Fruit fly (Drosophila melanogaster) whole organism, embryonic: ENCODE measurements around the gene CG32040.

Source experiments
- ATbp ChIP-seq: fragments of 200-800 bp; sonication (Bioruptor generic); optimal IDR thresholded peaks from 2 replicates; lab custom pipeline; 2017; ENCODE audit warnings: missing biosample characterization, mild to moderate bottlenecking, missing genetic modification characterization, missing genetic modification reagents
- Ada2b ChIP-seq: fragments of 200-800 bp; sonication (Bioruptor generic); IDR thresholded peaks from 2 replicates; pipeline ENCODE4 v1.3.6; 2022; ENCODE audit warnings: missing biosample characterization, missing genetic modification characterization
- Atf6 ChIP-seq: fragments of 200-800 bp; sonication (Bioruptor generic); IDR thresholded peaks from 2 replicates; pipeline ENCODE4 v1.3.6; 2022; ENCODE audit warnings: missing biosample characterization, missing genetic modification characterization
- Awh ChIP-seq: fragments of 200-800 bp; sonication (Bioruptor generic); IDR thresholded peaks from 2 replicates; pipeline ENCODE4, ENCODE4 v1.3.6; 2022; ENCODE audit warnings: missing biosample characterization, missing genetic modification characterization
- Bdp1 ChIP-seq: fragments of 200-800 bp; sonication (Bioruptor generic); optimal IDR thresholded peaks from 3 replicates; lab custom pipeline; 2016; ENCODE audit warnings: missing biosample characterization, missing genetic modification characterization
- CG1024 ChIP-seq: fragments of 200-800 bp; sonication (Bioruptor generic); IDR thresholded peaks from 2 replicates; pipeline ENCODE4 v1.3.6; 2022; ENCODE audit warnings: missing biosample characterization, missing genetic modification characterization
- CG11085 ChIP-seq: fragments of 200-800 bp; sonication (Bioruptor generic); IDR thresholded peaks from 2 replicates; pipeline ENCODE4 v1.3.6; 2022; ENCODE audit warnings: missing biosample characterization, missing genetic modification characterization
- CG12299 ChIP-seq: fragments of 200-800 bp; sonication (Bioruptor generic); optimal IDR thresholded peaks from 2 replicates; lab custom pipeline; 2018; ENCODE audit warnings: missing biosample characterization, mild to moderate bottlenecking, missing genetic modification characterization
- CG12659 ChIP-seq: fragments of 200-800 bp; sonication (Bioruptor generic); optimal IDR thresholded peaks from 3 replicates; lab custom pipeline; 2017; ENCODE audit warnings: mild to moderate bottlenecking, missing biosample characterization, missing genetic modification reagents, missing genetic modification characterization
- CG17829 ChIP-seq: fragments of 200-800 bp; optimal IDR thresholded peaks from 2 replicates; lab custom pipeline; 2019; ENCODE audit warnings: missing biosample characterization, mild to moderate bottlenecking, missing genetic modification characterization, moderate library complexity
- CG2202 ChIP-seq: fragments of 200-800 bp; sonication (Bioruptor generic); optimal IDR thresholded peaks from 2 replicates; lab custom pipeline; 2018; ENCODE audit warnings: missing biosample characterization, mild to moderate bottlenecking, missing genetic modification characterization
- CG2889 ChIP-seq: fragments of 200-800 bp; sonication (Bioruptor generic); IDR thresholded peaks from 3 replicates; pipeline ENCODE4 v1.3.6; 2022; ENCODE audit warnings: missing biosample characterization, missing genetic modification characterization
- CG31441 ChIP-seq: fragments of 200-800 bp; sonication (Bioruptor generic); IDR thresholded peaks from 2 replicates; pipeline ENCODE4 v1.3.6; 2022; ENCODE audit warnings: missing biosample characterization, missing genetic modification characterization
- CG3281 ChIP-seq: fragments of 200-800 bp; sonication (Bioruptor generic); optimal IDR thresholded peaks from 3 replicates; lab custom pipeline; 2017; ENCODE audit warnings: missing biosample characterization, mild to moderate bottlenecking, missing genetic modification characterization
- CG4328 ChIP-seq: fragments of 200-800 bp; sonication (Bioruptor generic); optimal IDR thresholded peaks from 3 replicates; lab custom pipeline; 2017; ENCODE audit warnings: missing biosample characterization, missing genetic modification reagents, missing genetic modification characterization
- CG5180 ChIP-seq: fragments of 200-800 bp; sonication (Bioruptor generic); optimal IDR thresholded peaks from 3 replicates; lab custom pipeline; 2017; ENCODE audit warnings: missing biosample characterization, missing genetic modification characterization, mild to moderate bottlenecking, moderate library complexity, missing genetic modification reagents
- CG6654 ChIP-seq: fragments of 200-800 bp; sonication (Bioruptor generic); optimal IDR thresholded peaks from 2 replicates; lab custom pipeline; 2017; ENCODE audit warnings: missing biosample characterization, mild to moderate bottlenecking, missing genetic modification characterization
- CG7271 ChIP-seq: fragments of 200-800 bp; sonication (Bioruptor generic); optimal IDR thresholded peaks from 2 replicates; lab custom pipeline; 2018; ENCODE audit warnings: missing biosample characterization, mild to moderate bottlenecking, missing genetic modification characterization, moderate library complexity
- CG8944 ChIP-seq: fragments of 200-800 bp; sonication (Bioruptor generic); optimal IDR thresholded peaks from 3 replicates; lab custom pipeline; 2016; ENCODE audit warnings: missing biosample characterization, missing genetic modification characterization
- CG9876 ChIP-seq: fragments of 200-800 bp; sonication (Bioruptor generic); optimal IDR thresholded peaks from 2 replicates; lab custom pipeline; 2016; ENCODE audit warnings: missing biosample characterization, missing genetic modification characterization
- Dll ChIP-seq: fragments of 200-800 bp; sonication (Bioruptor generic); IDR thresholded peaks from 4 replicates; pipeline ENCODE4 v1.3.6; 2022; ENCODE audit warnings: missing biosample characterization, missing genetic modification characterization; ENCODE audit not compliant: partially characterized antibody
- Dref ChIP-seq: fragments of 200-800 bp; sonication (Bioruptor generic); IDR thresholded peaks from 2 replicates; pipeline ENCODE4 v1.3.6; 2022; ENCODE audit warnings: missing biosample characterization, missing genetic modification characterization
- Elba2 ChIP-seq: fragments of 200-800 bp; sonication (Bioruptor generic); optimal IDR thresholded peaks from 3 replicates; lab custom pipeline; 2016; ENCODE audit warnings: missing biosample characterization, missing genetic modification characterization
- Ets97D ChIP-seq: fragments of 200-800 bp; sonication (Bioruptor generic); optimal IDR thresholded peaks from 3 replicates; lab custom pipeline; 2016; ENCODE audit warnings: missing biosample characterization, missing genetic modification characterization
- Hand ChIP-seq: fragments of 200-800 bp; sonication (Bioruptor generic); optimal IDR thresholded peaks from 2 replicates; lab custom pipeline; 2017; ENCODE audit warnings: mild to moderate bottlenecking, missing biosample characterization, missing genetic modification reagents, missing genetic modification characterization
- Hr78 ChIP-seq, 2 experiments: fragments of 200-800 bp in 1 of 2; fragments of >200 bp in 1 of 2; sonication (Bioruptor generic) in 1 of 2; optimal IDR thresholded peaks; 2 replicates each; lab custom pipeline; 2017 to 2019; ENCODE audit warnings: missing biosample characterization in 2 of 2, missing genetic modification characterization in 2 of 2, mild to moderate bottlenecking in 1 of 2, moderate library complexity in 1 of 2
- Kr ChIP-seq: fragments of 200-800 bp; sonication (Bioruptor generic); optimal IDR thresholded peaks from 2 replicates; lab custom pipeline; 2017; ENCODE audit warnings: missing biosample characterization, mild to moderate bottlenecking, missing genetic modification characterization
- MTF-1 ChIP-seq: fragments of 200-800 bp; sonication (Bioruptor generic); optimal IDR thresholded peaks from 2 replicates; lab custom pipeline; 2018; ENCODE audit warnings: missing biosample characterization, mild to moderate bottlenecking, missing genetic modification characterization, borderline replicate concordance
- NFAT ChIP-seq: fragments of 200-800 bp; sonication (Bioruptor generic); IDR thresholded peaks from 2 replicates; pipeline ENCODE4 v1.3.6; 2022; ENCODE audit warnings: missing biosample characterization, missing genetic modification characterization
- Nf-YC ChIP-seq: fragments of 200-800 bp; optimal IDR thresholded peaks from 3 replicates; lab custom pipeline; 2019; ENCODE audit warnings: missing biosample characterization, mild to moderate bottlenecking, missing genetic modification characterization, moderate library complexity
- Oaz ChIP-seq: fragments of 200-800 bp; sonication (Bioruptor generic); IDR thresholded peaks from 2 replicates; pipeline ENCODE4 v1.3.6; 2022; ENCODE audit warnings: missing biosample characterization, missing genetic modification characterization
- Scr ChIP-seq: fragments of 200-800 bp; sonication (Bioruptor generic); IDR thresholded peaks from 2 replicates; pipeline ENCODE4 v1.3.6; 2022; ENCODE audit warnings: missing biosample characterization, missing genetic modification characterization; ENCODE audit not compliant: partially characterized antibody
- Side ChIP-seq: fragments of 200-800 bp; sonication (Bioruptor generic); optimal IDR thresholded peaks from 2 replicates; lab custom pipeline; 2016; ENCODE audit warnings: missing biosample characterization, missing genetic modification characterization
- Sin3A ChIP-seq: fragments of >200 bp; optimal IDR thresholded peaks from 2 replicates; lab custom pipeline; 2018
- Stat92E ChIP-seq, 3 experiments: fragments of >200 bp in 2 of 3; fragments of 200-800 bp in 1 of 3; sonication (Bioruptor generic) in 1 of 3; optimal IDR thresholded peaks; 2 replicates each; lab custom pipeline; 2017 to 2019; ENCODE audit warnings: missing biosample characterization in 3 of 3, missing genetic modification characterization in 3 of 3, mild to moderate bottlenecking in 1 of 3, moderate library complexity in 1 of 3
- Taf1 ChIP-seq: fragments of 200-800 bp; sonication (Bioruptor generic); IDR thresholded peaks from 2 replicates; pipeline ENCODE4 v1.3.6; 2022; ENCODE audit warnings: missing biosample characterization, missing genetic modification characterization
- bsh ChIP-seq, 2 experiments: fragments of 200-800 bp; sonication (Bioruptor generic); optimal IDR thresholded peaks; 2 replicates each; lab custom pipeline; 2017 to 2018; ENCODE audit warnings: mild to moderate bottlenecking in 2 of 2, missing biosample characterization in 2 of 2, missing genetic modification characterization in 2 of 2, moderate library complexity in 1 of 2
- emc ChIP-seq: fragments of 200-800 bp; sonication (Bioruptor generic); optimal IDR thresholded peaks from 2 replicates; lab custom pipeline; 2016; ENCODE audit warnings: missing biosample characterization, missing genetic modification characterization
- gcm ChIP-seq: fragments of 200-800 bp; sonication (Bioruptor generic); optimal IDR thresholded peaks from 2 replicates; lab custom pipeline; 2019; ENCODE audit warnings: missing biosample characterization, mild to moderate bottlenecking, missing genetic modification characterization, moderate library complexity
- gfzf ChIP-seq: fragments of 200-800 bp; sonication (Bioruptor generic); optimal IDR thresholded peaks from 2 replicates; lab custom pipeline; 2016; ENCODE audit warnings: missing biosample characterization, mild to moderate bottlenecking, missing genetic modification characterization, moderate library complexity
- grn ChIP-seq: fragments of 200-800 bp; sonication (Bioruptor generic); optimal IDR thresholded peaks from 3 replicates; lab custom pipeline; 2017; ENCODE audit warnings: missing biosample characterization, missing genetic modification characterization
- hbn ChIP-seq: fragments of 200-800 bp; sonication (Bioruptor generic); IDR thresholded peaks from 2 replicates; pipeline ENCODE4 v1.3.6; 2022; ENCODE audit warnings: missing biosample characterization, missing genetic modification characterization; ENCODE audit not compliant: partially characterized antibody
- luna ChIP-seq: fragments of 200-800 bp; sonication (Bioruptor generic); optimal IDR thresholded peaks from 2 replicates; lab custom pipeline; 2016; ENCODE audit warnings: missing biosample characterization, missing genetic modification characterization
- nmo ChIP-seq: fragments of 200-800 bp; sonication (Bioruptor generic); optimal IDR thresholded peaks from 2 replicates; lab custom pipeline; 2018; ENCODE audit warnings: missing biosample characterization, mild to moderate bottlenecking, missing genetic modification characterization, moderate library complexity
- oc ChIP-seq: fragments of 200-800 bp; sonication (Bioruptor generic); optimal IDR thresholded peaks from 2 replicates; lab custom pipeline; 2018; ENCODE audit warnings: missing biosample characterization, mild to moderate bottlenecking, missing genetic modification characterization, moderate library complexity
- odd ChIP-seq: fragments of 200-800 bp; sonication (Bioruptor generic); optimal IDR thresholded peaks from 2 replicates; lab custom pipeline; 2017; ENCODE audit warnings: missing biosample characterization, mild to moderate bottlenecking, missing genetic modification characterization
- tin ChIP-seq: fragments of 200-800 bp; sonication (Bioruptor generic); optimal IDR thresholded peaks from 3 replicates; lab custom pipeline; 2016; ENCODE audit warnings: missing biosample characterization, missing genetic modification characterization
- trem ChIP-seq: fragments of 200-800 bp; optimal IDR thresholded peaks from 3 replicates; lab custom pipeline; 2019; ENCODE audit warnings: missing biosample characterization, mild to moderate bottlenecking, missing genetic modification characterization, moderate library complexity
- z ChIP-seq: fragments of 200-800 bp; sonication (Bioruptor generic); IDR thresholded peaks from 3 replicates; pipeline ENCODE4 v1.3.6; 2022; ENCODE audit warnings: missing biosample characterization, missing genetic modification characterization

The CG32040 gene

DNA sequence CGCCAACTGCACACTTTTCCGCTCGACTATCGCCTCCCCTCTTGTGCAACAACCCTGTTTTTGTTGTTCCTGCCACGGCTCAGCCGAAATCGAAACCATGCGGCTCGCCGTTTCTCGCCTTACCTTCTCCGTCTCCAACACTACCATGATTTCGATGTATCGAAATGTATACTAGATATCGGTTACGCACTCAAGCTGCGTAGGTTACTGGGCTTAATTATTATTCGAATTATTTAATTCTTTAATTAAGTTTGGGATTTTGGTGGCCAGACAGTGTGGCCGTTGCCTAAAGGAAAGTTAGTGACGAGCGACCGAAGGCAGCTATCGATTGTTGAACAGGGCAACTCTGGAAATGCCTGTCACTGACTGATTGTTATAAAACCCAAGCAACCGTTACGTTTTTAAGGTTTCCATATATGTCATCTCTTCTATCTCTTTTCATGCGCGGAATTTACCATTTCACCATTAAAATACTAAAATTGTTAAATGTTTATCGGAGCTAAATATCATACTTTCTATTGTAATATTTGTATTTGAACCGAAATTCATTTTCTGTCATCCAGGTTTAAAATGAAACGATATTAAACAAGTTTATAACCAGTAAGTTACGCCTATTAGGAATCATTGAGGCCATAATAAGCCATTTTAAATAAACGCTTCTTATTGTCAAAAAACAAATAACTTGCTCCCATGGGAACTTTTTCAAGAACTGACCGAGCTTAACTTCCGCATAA, 48.5 kb downstream of the CG32040 start, which contains the start of gene eIF4E1 (continued):
- TF ChIP-seq CG3281 (peak; percentile 87), Scr (GFP tag; lab: Robert Waterston, UW) (peak; percentile 76), nmo (GFP tag; lab: Kevin White, UChicago) (peak; percentile 53), CG4328 (GFP tag; lab: Kevin White, UChicago) (no peak), z (GFP tag; lab: Robert Waterston, UW) (no peak), CG7271 (tag; lab: Kevin White, UChicago) (no peak), Atf6 (GFP tag; lab: Robert Waterston, UW) (no peak), emc (GFP tag; lab: Kevin White, UChicago) (no peak), Ada2b (GFP tag; lab: Robert Waterston, UW) (no peak), Oaz (GFP tag; lab: Robert Waterston, UW) (no peak), Sin3A (lab: Kevin White, UChicago) (peak; percentile 89), Elba2 (GFP tag; lab: Kevin White, UChicago) (peak; percentile 75), CG1024 (no peak), CG9876 (peak; percentile 5), NFAT (peak; percentile 54; the same call in 1 of the 2 replicates), Side (GFP tag; lab: Kevin White, UChicago) (no peak), Bdp1 (GFP tag; lab: Kevin White, UChicago) (no peak), Taf1 (GFP tag; lab: Robert Waterston, UW) (no peak), CG2889 (no peak), Dll (GFP tag; lab: Robert Waterston, UW) (peak; percentile 72), gcm (GFP tag; lab: Kevin White, UChicago) (no peak), CG6654 (no peak), trem (tag; lab: Kevin White, UChicago) (peak; percentile 57), Stat92E (GFP tag; optimal IDR thresholded peaks at IDR 0.05; lab: Kevin White, UChicago) (peak in 1 of 3 experiments; percentile 58), Ets97D (peak; percentile 96), Kr (no peak), CG2202 (no peak), MTF-1 (GFP tag; lab: Kevin White, UChicago) (no peak), CG11085 (no peak), luna (GFP tag; lab: Kevin White, UChicago) (no peak), CG12299 (tag; lab: Kevin White, UChicago) (no peak), CG31441 (GFP tag; lab: Robert Waterston, UW) (no peak), odd (no peak), grn (GFP tag; lab: Kevin White, UChicago) (peak; percentile 7), Dref (GFP tag; lab: Robert Waterston, UW) (peak; percentile 92), gfzf (GFP tag; lab: Kevin White, UChicago) (peak; percentile 75), ATbp (GFP tag; lab: Kevin White, UChicago) (no peak), bsh (GFP tag; optimal IDR thresholded peaks at IDR 0.05; lab: Kevin White, UChicago) (no peak), Nf-YC (tag; lab: Kevin White, UChicago) (peak; percentile 47), CG8944 (GFP tag; lab: Kevin White, UChicago) (no peak), CG5180 (GFP tag; lab: Kevin White, UChicago) (no peak), Hr78 (GFP tag; optimal IDR thresholded peaks at IDR 0.05; lab: Kevin White, UChicago) (no peak), hbn (GFP tag; lab: Robert Waterston, UW) (peak; percentile 57), Hand (GFP tag; lab: Kevin White, UChicago) (no peak), tin (GFP tag; lab: Kevin White, UChicago) (no peak), CG17829 (tag; lab: Kevin White, UChicago) (peak; percentile 73), CG12659 (GFP tag; lab: Kevin White, UChicago) (peak; percentile 77), Awh (no peak), oc (no peak)
